Worm (Caenorhabditis elegans): ENCODE data around the gene fip-3.

DNA sequence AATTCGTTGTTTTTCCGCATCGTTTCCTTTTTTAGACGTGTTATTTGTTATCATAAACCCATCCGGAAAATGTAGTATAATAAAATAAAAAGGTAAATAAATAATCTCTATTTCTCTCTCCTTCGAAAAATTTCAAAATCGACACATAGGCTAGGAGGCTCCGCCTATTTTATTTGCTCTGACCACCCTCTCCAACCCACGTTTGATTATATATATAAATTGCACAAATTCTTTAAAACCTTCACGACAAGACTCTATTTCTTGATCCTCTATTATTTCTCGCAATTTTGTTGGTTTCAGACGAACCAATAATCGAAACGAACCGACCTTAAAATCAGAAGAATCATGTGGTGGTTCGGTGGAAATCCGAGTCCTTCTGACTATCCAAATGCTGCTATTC lies 8.5 kb downstream of the fip-3 start, which contains the start of gene doxa-1:
- TF ChIP-seq nhr-76 (tag; optimal IDR thresholded peaks at IDR 0.05) (no peak), nhr-237 (tag; optimal IDR thresholded peaks at IDR 0.05) (no peak), egl-5 (tag; optimal IDR thresholded peaks at IDR 0.05) (no peak), nhr-77 (tag; optimal IDR thresholded peaks at IDR 0.05) (no peak), ceh-82 (tag; optimal IDR thresholded peaks at IDR 0.05) (no peak), ama-1 (optimal IDR thresholded peaks at IDR 0.05) (no peak)
